Worm (Caenorhabditis elegans): ENCODE measurements around the gene cyn-7.

- TF ChIP-seq nhr-77 (tag; optimal IDR thresholded peaks at IDR 0.05) (no peak), isw-1 (GFP tag; IDR thresholded peaks at IDR 0.05) (no peak), sox-4 (tag; optimal IDR thresholded peaks at IDR 0.05) (no peak), unc-130 (tag; optimal IDR thresholded peaks at IDR 0.05) (no peak), efl-1 (optimal IDR thresholded peaks at IDR 0.05) (no peak), efl-1 (GFP tag; optimal IDR thresholded peaks at IDR 0.05 in 1 of 2) (no peak), sptf-1 (tag; optimal IDR thresholded peaks at IDR 0.05) (no peak), nhr-237 (tag; optimal IDR thresholded peaks at IDR 0.05) (no peak), mep-1 (tag; optimal IDR thresholded peaks at IDR 0.05) (no peak), zag-1 (tag; optimal IDR thresholded peaks at IDR 0.05) (no peak), ztf-4 (tag; optimal IDR thresholded peaks at IDR 0.05) (no peak), ceh-82 (tag; optimal IDR thresholded peaks at IDR 0.05) (no peak)
Observed at ce11 chrV:15139811-15140210, 47.4 kb downstream of the cyn-7 start.
